Fruit fly (Drosophila melanogaster): ENCODE measurements around the gene SdicA.

Gene SdicA

dm6 chrX:20239608-20239941, 37.8 kb upstream of the SdicA start, which contains the start of gene obst-A:
obst-A (plus strand) TSS chrX:20239855.
- TF ChIP-seq CG7839 (tag; optimal IDR thresholded peaks at IDR 0.05) (no peak), kni (GFP tag; optimal IDR thresholded peaks at IDR 0.05) (peak; percentile 4), dpn (GFP tag; optimal IDR thresholded peaks at IDR 0.05) (no peak), Adf1 (GFP tag; IDR thresholded peaks at IDR 0.05) (peak; percentile 49; the same call in 1 of the 2 replicates), cg (GFP tag; optimal IDR thresholded peaks at IDR 0.05) (peak; percentile 45), CG12769 (tag; optimal IDR thresholded peaks at IDR 0.05) (peak; percentile 48), Med (GFP tag) (peak; percentile 7), Neu2 (GFP tag; optimal IDR thresholded peaks at IDR 0.05; ENCODE audit: borderline replicate concordance) (no peak), CG10321 (GFP tag; IDR thresholded peaks at IDR 0.05) (no peak), sr (GFP tag; IDR thresholded peaks at IDR 0.05) (peak; percentile 33; the same call in 1 of the 3 replicates), Asciz (GFP tag; optimal IDR thresholded peaks at IDR 0.05) (no peak), Hsf (GFP tag; optimal IDR thresholded peaks at IDR 0.05) (no peak), crol (GFP tag; IDR thresholded peaks at IDR 0.05) (peak; percentile 26; the same call in 1 of the 2 replicates), lbe (GFP tag; optimal IDR thresholded peaks at IDR 0.05) (no peak)

- no peak for TF ChIP-seq CG11398 (GFP tag; optimal IDR thresholded peaks at IDR 0.05)
- TF ChIP-seq CG34224 (GFP tag; IDR thresholded peaks at IDR 0.05; ENCODE audit: partially characterized antibody): no peak
- TF ChIP-seq CG10543 (GFP tag; optimal IDR thresholded peaks at IDR 0.05): no peak
- TF ChIP-seq tap (tag; optimal IDR thresholded peaks at IDR 0.05): no peak
- no peak for TF ChIP-seq CG15073 (GFP tag; optimal IDR thresholded peaks at IDR 0.05)
- TF ChIP-seq CG17359 (tag; optimal IDR thresholded peaks at IDR 0.05): no peak
- TF ChIP-seq h (optimal IDR thresholded peaks at IDR 0.05): no peak
- TF ChIP-seq CG16863 (GFP tag; optimal IDR thresholded peaks at IDR 0.05): no peak
- TF ChIP-seq CG10979 (tag; optimal IDR thresholded peaks at IDR 0.05): peak; percentile 85
- TF ChIP-seq CrebB (tag; optimal IDR thresholded peaks at IDR 0.05): no peak
- no peak for TF ChIP-seq CG9797 (GFP tag; optimal IDR thresholded peaks at IDR 0.05)
- no peak for TF ChIP-seq Fer3 (tag; optimal IDR thresholded peaks at IDR 0.05)
- TF ChIP-seq D19A (tag; optimal IDR thresholded peaks at IDR 0.05): peak; percentile 38
- TF ChIP-seq lola (GFP tag; optimal IDR thresholded peaks at IDR 0.05): no peak
- TF ChIP-seq Fer2 (tag; optimal IDR thresholded peaks at IDR 0.05): no peak
- TF ChIP-seq Med (GFP tag): peak; percentile 14
- no peak for TF ChIP-seq CG17612 (GFP tag; IDR thresholded peaks at IDR 0.05)
- TF ChIP-seq Nf-YC (tag; optimal IDR thresholded peaks at IDR 0.05): no peak
- no peak for TF ChIP-seq CG34376 (GFP tag; optimal IDR thresholded peaks at IDR 0.05)
- TF ChIP-seq tll (GFP tag; optimal IDR thresholded peaks at IDR 0.05): no peak
- no peak for TF ChIP-seq croc (GFP tag; conservative IDR thresholded peaks at IDR 0.05)
- TF ChIP-seq cg (GFP tag; optimal IDR thresholded peaks at IDR 0.05): peak; percentile 13
- TF ChIP-seq Hey (tag; optimal IDR thresholded peaks at IDR 0.05): no peak
- no peak for TF ChIP-seq CG18011 (GFP tag; optimal IDR thresholded peaks at IDR 0.05)
- no peak for TF ChIP-seq ash1 (GFP tag; optimal IDR thresholded peaks at IDR 0.05)
- TF ChIP-seq Atf6 (GFP tag; IDR thresholded peaks at IDR 0.05): no peak
- TF ChIP-seq CG12155 (GFP tag; optimal IDR thresholded peaks at IDR 0.05): no peak
- no peak for TF ChIP-seq CG14050 (GFP tag; IDR thresholded peaks at IDR 0.05)
- no peak for TF ChIP-seq CG10209 (GFP tag; optimal IDR thresholded peaks at IDR 0.05)
- TF ChIP-seq ssp (GFP tag; IDR thresholded peaks at IDR 0.05): no peak
- TF ChIP-seq Xbp1 (GFP tag; optimal IDR thresholded peaks at IDR 0.05): no peak
- no peak for TF ChIP-seq CG10654 (GFP tag; optimal IDR thresholded peaks at IDR 0.05)
- peak; percentile 20; the same call in 1 of the 3 replicates for TF ChIP-seq row (GFP tag; IDR thresholded peaks at IDR 0.05)
- peak; percentile 71 for TF ChIP-seq CG12769 (tag; optimal IDR thresholded peaks at IDR 0.05)
- TF ChIP-seq cato (GFP tag; optimal IDR thresholded peaks at IDR 0.05; ENCODE audit: borderline replicate concordance): no peak
- no peak for TF ChIP-seq CG2202 (tag; optimal IDR thresholded peaks at IDR 0.05)
Measured at dm6 chrX:20238736-20239607, 37.2 kb upstream of the SdicA start.

All from whole organism, embryonic.